Fruit fly (Drosophila melanogaster) whole organism, wandering third instar larva: ENCODE measurements around the gene rush.

ENCODE experiments used
- Abd-B ChIP-seq: fragments of >200 bp; optimal IDR thresholded peaks from 2 replicates; lab custom pipeline; 2017; ENCODE audit warnings: missing biosample characterization, missing genetic modification characterization
- CG32264 ChIP-seq: fragments of 200-800 bp; sonication (Bioruptor generic); optimal IDR thresholded peaks from 2 replicates; lab custom pipeline; 2016; ENCODE audit warnings: missing biosample characterization, missing genetic modification characterization
- CG9705 ChIP-seq: fragments of 200-800 bp; sonication (Bioruptor generic); optimal IDR thresholded peaks from 2 replicates; lab custom pipeline; 2018; ENCODE audit warnings: missing biosample characterization, mild to moderate bottlenecking, missing genetic modification characterization
- CrebA ChIP-seq: fragments of 200-800 bp; sonication (Bioruptor generic); optimal IDR thresholded peaks from 2 replicates; lab custom pipeline; 2016; ENCODE audit warnings: missing biosample characterization, mild to moderate bottlenecking, missing genetic modification characterization, borderline replicate concordance
- Dfd ChIP-seq: fragments of >200 bp; optimal IDR thresholded peaks from 2 replicates; lab custom pipeline; 2017; ENCODE audit warnings: missing biosample characterization, missing genetic modification characterization
- Dif ChIP-seq: fragments of 200-275, 200-300 bp; sonication (Bioruptor generic); optimal IDR thresholded peaks from 2 replicates; lab custom pipeline; 2018; ENCODE audit warnings: missing biosample characterization, missing genetic modification characterization; ENCODE audit not compliant: partially characterized antibody
- GATAd ChIP-seq: sonication (Bioruptor generic); optimal IDR thresholded peaks from 2 replicates; lab custom pipeline; 2016; ENCODE audit warnings: missing biosample characterization, missing genetic modification characterization
- HLH106 ChIP-seq: fragments of 200-800 bp; optimal IDR thresholded peaks from 3 replicates; lab custom pipeline; 2019; ENCODE audit warnings: missing biosample characterization, mild to moderate bottlenecking, missing genetic modification characterization, moderate library complexity
- Hnf4 ChIP-seq: fragments of 200-800 bp; sonication (Bioruptor generic); optimal IDR thresholded peaks from 2 replicates; lab custom pipeline; 2016; ENCODE audit warnings: missing biosample characterization, mild to moderate bottlenecking, missing genetic modification characterization
- Hr78 ChIP-seq: fragments of >200 bp; optimal IDR thresholded peaks from 2 replicates; lab custom pipeline; 2017; ENCODE audit warnings: missing biosample characterization, missing genetic modification characterization
- Hr83 ChIP-seq: fragments of 200-300 bp; sonication (Bioruptor generic); optimal IDR thresholded peaks from 2 replicates; lab custom pipeline; 2016; ENCODE audit warnings: missing biosample characterization, mild to moderate bottlenecking, missing genetic modification characterization, moderate library complexity; ENCODE audit not compliant: poor library complexity, severe bottlenecking
- Jra ChIP-seq: sonication (Bioruptor generic); optimal IDR thresholded peaks from 2 replicates; lab custom pipeline; 2016; ENCODE audit warnings: missing biosample characterization, missing genetic modification characterization
- Mio ChIP-seq: sonication (Bioruptor generic); optimal IDR thresholded peaks from 2 replicates; lab custom pipeline; 2016; ENCODE audit warnings: missing biosample characterization, missing genetic modification characterization
- Myc ChIP-seq: fragments of >200 bp; optimal IDR thresholded peaks from 2 replicates; lab custom pipeline; 2017
- N ChIP-seq: fragments of >200 bp; optimal IDR thresholded peaks from 2 replicates; lab custom pipeline; 2018; ENCODE audit warnings: missing biosample characterization, missing external identifiers, missing genetic modification characterization
- OdsH ChIP-seq: fragments of 200-800 bp; sonication (Bioruptor generic); optimal IDR thresholded peaks from 2 replicates; lab custom pipeline; 2016; ENCODE audit warnings: missing biosample characterization, mild to moderate bottlenecking, missing genetic modification characterization
- Rel ChIP-seq, 2 experiments: fragments of 200-800 bp; sonication (Bioruptor generic) in 1 of 2; optimal IDR thresholded peaks; 2 replicates in 1 of 2; 3 replicates in 1 of 2; lab custom pipeline; 2016 to 2019; ENCODE audit warnings: mild to moderate bottlenecking in 2 of 2, missing biosample characterization in 2 of 2, missing genetic modification characterization in 2 of 2, moderate library complexity in 1 of 2
- Sp1 ChIP-seq: fragments of 200-800 bp; sonication (Bioruptor generic); optimal IDR thresholded peaks from 3 replicates; lab custom pipeline; 2019; ENCODE audit warnings: missing biosample characterization, mild to moderate bottlenecking, missing genetic modification characterization, moderate library complexity
- Vsx2 ChIP-seq: fragments of 200-300, 225-300 bp; sonication (Bioruptor generic); optimal IDR thresholded peaks from 2 replicates; lab custom pipeline; 2018; ENCODE audit warnings: missing biosample characterization, missing genetic modification characterization; ENCODE audit not compliant: partially characterized antibody
- br ChIP-seq: fragments of 200-800 bp; sonication (Bioruptor generic); optimal IDR thresholded peaks from 2 replicates; lab custom pipeline; 2016; ENCODE audit warnings: missing biosample characterization, missing genetic modification characterization
- brk ChIP-seq: fragments of 200-800 bp; sonication (Bioruptor generic); optimal IDR thresholded peaks from 2 replicates; lab custom pipeline; 2016; ENCODE audit warnings: missing biosample characterization, mild to moderate bottlenecking, missing genetic modification characterization
- dl ChIP-seq, 2 experiments: fragments of 175-275, 200-275 bp in 1 of 2; fragments of 200-275 bp in 1 of 2; sonication (Bioruptor generic); optimal IDR thresholded peaks; lab custom pipeline; 2018; ENCODE audit warnings: mild to moderate bottlenecking in 2 of 2, missing biosample characterization in 2 of 2, missing genetic modification characterization in 2 of 2, moderate library complexity in 2 of 2; ENCODE audit not compliant: partially characterized antibody in 2 of 2, insufficient read depth in 1 of 2
- dmrt93B ChIP-seq: fragments of 200-800 bp; sonication (Bioruptor generic); optimal IDR thresholded peaks from 2 replicates; lab custom pipeline; 2018; ENCODE audit warnings: missing biosample characterization, mild to moderate bottlenecking, missing genetic modification characterization
- dsf ChIP-seq: sonication (Bioruptor generic); optimal IDR thresholded peaks from 2 replicates; lab custom pipeline; 2016; ENCODE audit warnings: missing biosample characterization, missing genetic modification characterization, borderline replicate concordance
- ey ChIP-seq: fragments of 200-800 bp; sonication (Bioruptor generic); optimal IDR thresholded peaks from 2 replicates; lab custom pipeline; 2016; ENCODE audit warnings: missing biosample characterization, missing genetic modification characterization
- foxo ChIP-seq, 2 experiments: fragments of 200-800 bp; sonication (Bioruptor generic); optimal IDR thresholded peaks; 2 replicates in 1 of 2; 3 replicates in 1 of 2; lab custom pipeline; 2016 to 2017; ENCODE audit warnings: missing biosample characterization in 2 of 2, missing genetic modification characterization in 2 of 2
- fru ChIP-seq: fragments of 200-800 bp; sonication (Bioruptor generic); optimal IDR thresholded peaks from 3 replicates; lab custom pipeline; 2016; ENCODE audit warnings: missing biosample characterization, mild to moderate bottlenecking, missing genetic modification characterization
- h ChIP-seq: fragments of 200-800 bp; sonication (Bioruptor generic); optimal IDR thresholded peaks from 3 replicates; lab custom pipeline; 2016; ENCODE audit warnings: missing biosample characterization, mild to moderate bottlenecking, missing genetic modification characterization
- jim ChIP-seq: fragments of 175-275, 200-325 bp; sonication (Bioruptor generic); optimal IDR thresholded peaks from 2 replicates; lab custom pipeline; 2016; ENCODE audit warnings: missing biosample characterization, mild to moderate bottlenecking, missing genetic modification characterization
- lola ChIP-seq: fragments of >200 bp; optimal IDR thresholded peaks from 2 replicates; lab custom pipeline; 2017; ENCODE audit warnings: missing biosample characterization, missing genetic modification characterization
- pan ChIP-seq: fragments of >200 bp; optimal IDR thresholded peaks from 2 replicates; lab custom pipeline; 2017
- psq ChIP-seq: fragments of 200-800 bp; sonication (Bioruptor generic); optimal IDR thresholded peaks from 3 replicates; lab custom pipeline; 2017; ENCODE audit warnings: missing biosample characterization, mild to moderate bottlenecking, missing genetic modification characterization, moderate library complexity
- rgr ChIP-seq: fragments of 200-800 bp; sonication (Bioruptor generic); optimal IDR thresholded peaks from 3 replicates; lab custom pipeline; 2016; ENCODE audit warnings: missing biosample characterization, mild to moderate bottlenecking, missing genetic modification characterization
- sage ChIP-seq: fragments of 200-800 bp; sonication (Bioruptor generic); optimal IDR thresholded peaks from 2 replicates; lab custom pipeline; 2016; ENCODE audit warnings: missing biosample characterization, mild to moderate bottlenecking, missing genetic modification characterization
- sv ChIP-seq: fragments of 200-800 bp; sonication (Bioruptor generic); optimal IDR thresholded peaks from 3 replicates; lab custom pipeline; 2016; ENCODE audit warnings: missing biosample characterization, missing genetic modification characterization
- tai ChIP-seq: sonication (Bioruptor generic); optimal IDR thresholded peaks from 2 replicates; lab custom pipeline; 2016; ENCODE audit warnings: missing biosample characterization, missing genetic modification characterization
- usp ChIP-seq: fragments of >200 bp; optimal IDR thresholded peaks from 2 replicates; lab custom pipeline; 2017; ENCODE audit warnings: missing biosample characterization, missing genetic modification characterization
- woc ChIP-seq: sonication (Bioruptor generic); optimal IDR thresholded peaks from 2 replicates; lab custom pipeline; 2016; ENCODE audit warnings: missing biosample characterization, mild to moderate bottlenecking, missing genetic modification characterization

rush gene

dm6 chrX:1470562-1470961 lies 7.8 kb upstream of the rush start, which contains the start of gene pck:
TSS of gene pck (plus strand) at chrX:1470666.
- no peak for TF ChIP-seq lola (GFP tag; lab: Kevin White, UChicago)
- no peak for TF ChIP-seq pan (lab: Kevin White, UChicago)
- no peak for TF ChIP-seq dl (GFP tag; optimal IDR thresholded peaks at IDR 0.05; lab: Kevin White, UChicago; ENCODE audit: insufficient read depth in 1 of 2, partially characterized antibody in 2 of 2)
- no peak for TF ChIP-seq Hnf4
- TF ChIP-seq sv (GFP tag; lab: Kevin White, UChicago) = peak; percentile 71
- TF ChIP-seq ey = peak; percentile 74
- peak; percentile 49 for TF ChIP-seq HLH106 (tag; lab: Kevin White, UChicago)
- TF ChIP-seq Sp1 (GFP tag; lab: Kevin White, UChicago) = peak; percentile 51
- TF ChIP-seq Hr78 = no peak
- peak; percentile 82 for TF ChIP-seq rgr
- no peak for TF ChIP-seq Abd-B
- no peak for TF ChIP-seq sage
- TF ChIP-seq Hr83 (GFP tag; lab: Kevin White, UChicago) = peak; percentile 11
- TF ChIP-seq CG32264 (GFP tag; lab: Kevin White, UChicago) = no peak
- no peak for TF ChIP-seq N (GFP tag; lab: Kevin White, UChicago)
- TF ChIP-seq Jra (GFP tag; lab: Kevin White, UChicago) = no peak
- TF ChIP-seq br (GFP tag; lab: Kevin White, UChicago) = peak; percentile 79
- TF ChIP-seq tai (GFP tag; lab: Kevin White, UChicago) = no peak
- no peak for TF ChIP-seq jim (GFP tag; lab: Kevin White, UChicago)
- no peak for TF ChIP-seq CG9705
- no peak for TF ChIP-seq Vsx2 (GFP tag; lab: Kevin White, UChicago)
- TF ChIP-seq foxo (GFP tag; optimal IDR thresholded peaks at IDR 0.05; lab: Kevin White, UChicago) = peak in 1 of 2 experiments; percentile 83
- TF ChIP-seq Myc (lab: Kevin White, UChicago) = no peak
- peak; percentile 58 for TF ChIP-seq psq (GFP tag; lab: Kevin White, UChicago)
- no peak for TF ChIP-seq Rel (GFP tag; optimal IDR thresholded peaks at IDR 0.05; lab: Kevin White, UChicago)
- TF ChIP-seq Rel (tag; optimal IDR thresholded peaks at IDR 0.05; lab: Kevin White, UChicago) = peak; percentile 19
- TF ChIP-seq dsf (GFP tag; lab: Kevin White, UChicago) = no peak
- no peak for TF ChIP-seq Dif (GFP tag; lab: Kevin White, UChicago)
- TF ChIP-seq brk (GFP tag; lab: Kevin White, UChicago) = no peak
- no peak for TF ChIP-seq Mio (GFP tag; lab: Kevin White, UChicago)
- TF ChIP-seq CrebA (GFP tag; lab: Kevin White, UChicago) = no peak
- TF ChIP-seq h = peak; percentile 84
- TF ChIP-seq dmrt93B (GFP tag; lab: Kevin White, UChicago) = no peak
- TF ChIP-seq OdsH (GFP tag; lab: Kevin White, UChicago) = peak; percentile 75
- no peak for TF ChIP-seq woc (GFP tag; lab: Kevin White, UChicago)
- TF ChIP-seq usp = no peak
- peak; percentile 75 for TF ChIP-seq fru (GFP tag; lab: Kevin White, UChicago)
- no peak for TF ChIP-seq Dfd
- peak; percentile 39 for TF ChIP-seq GATAd (GFP tag; lab: Kevin White, UChicago)

dm6 chrX:1472222-1472621 lies 6.1 kb upstream of the rush start, which contains the start of gene CG14780:
TSS of gene CG14780 (plus strand) at chrX:1472522.
- TF ChIP-seq N (GFP tag; lab: Kevin White, UChicago) (no peak), dsf (GFP tag; lab: Kevin White, UChicago) (no peak), jim (GFP tag; lab: Kevin White, UChicago) (no peak), Hr83 (GFP tag; lab: Kevin White, UChicago) (no peak), br (GFP tag; lab: Kevin White, UChicago) (no peak), Abd-B (no peak)

dm6 chrX:1476436-1476835 lies 1.9 kb upstream of the rush start:
- no peak for TF ChIP-seq woc (GFP tag; lab: Kevin White, UChicago)
- no peak for TF ChIP-seq sage
- no peak for TF ChIP-seq dmrt93B (GFP tag; lab: Kevin White, UChicago)
- TF ChIP-seq tai (GFP tag; lab: Kevin White, UChicago) = no peak
- no peak for TF ChIP-seq Rel (GFP tag; optimal IDR thresholded peaks at IDR 0.05; lab: Kevin White, UChicago)
- no peak for TF ChIP-seq Rel (tag; optimal IDR thresholded peaks at IDR 0.05; lab: Kevin White, UChicago)
- no peak for TF ChIP-seq Hr78
- no peak for TF ChIP-seq CG9705
- TF ChIP-seq GATAd (GFP tag; lab: Kevin White, UChicago) = no peak
- TF ChIP-seq CrebA (GFP tag; lab: Kevin White, UChicago) = no peak
- no peak for TF ChIP-seq dsf (GFP tag; lab: Kevin White, UChicago)
- no peak for TF ChIP-seq brk (GFP tag; lab: Kevin White, UChicago)
- no peak for TF ChIP-seq foxo (GFP tag; optimal IDR thresholded peaks at IDR 0.05; lab: Kevin White, UChicago)
- TF ChIP-seq usp = no peak
- no peak for TF ChIP-seq Dfd
